Fruit fly (Drosophila melanogaster) whole organism, embryonic: ENCODE data around the gene Dlip1.

Experiments
- Ada2b ChIP-seq: fragments of 200-800 bp; sonication (Bioruptor generic); IDR thresholded peaks from 2 replicates; pipeline ENCODE4 v1.3.6; 2022; ENCODE audit warnings: missing biosample characterization, missing genetic modification characterization
- Atf3 ChIP-seq: fragments of 200-800 bp; sonication (Bioruptor generic); optimal IDR thresholded peaks from 3 replicates; lab custom pipeline; 2016; ENCODE audit warnings: missing biosample characterization, missing genetic modification characterization
- B-H1 ChIP-seq: fragments of 200-800 bp; sonication (Bioruptor generic); IDR thresholded peaks from 3 replicates; pipeline ENCODE4 v1.3.6; 2022; ENCODE audit warnings: missing biosample characterization, missing genetic modification characterization
- CG1024 ChIP-seq: fragments of 200-800 bp; sonication (Bioruptor generic); IDR thresholded peaks from 2 replicates; pipeline ENCODE4 v1.3.6; 2022; ENCODE audit warnings: missing biosample characterization, missing genetic modification characterization
- CG10543 ChIP-seq: fragments of 200-800 bp; sonication (Bioruptor generic); optimal IDR thresholded peaks from 3 replicates; lab custom pipeline; 2017; ENCODE audit warnings: missing biosample characterization, mild to moderate bottlenecking, missing genetic modification characterization, moderate library complexity
- CG10959 ChIP-seq: fragments of 200-800 bp; sonication (Bioruptor generic); IDR thresholded peaks from 2 replicates; pipeline ENCODE4 v1.3.6; 2022; ENCODE audit warnings: missing biosample characterization, missing genetic modification characterization
- CG12769 ChIP-seq: fragments of 200-800 bp; sonication (Bioruptor generic); optimal IDR thresholded peaks from 2 replicates; lab custom pipeline; 2019; ENCODE audit warnings: missing biosample characterization, mild to moderate bottlenecking, missing genetic modification characterization, moderate library complexity
- CG1647 ChIP-seq: fragments of 200-800 bp; sonication (Bioruptor generic); optimal IDR thresholded peaks from 3 replicates; lab custom pipeline; 2016; ENCODE audit warnings: missing biosample characterization, missing genetic modification characterization
- CG16815 ChIP-seq: fragments of 200-800 bp; sonication (Bioruptor generic); optimal IDR thresholded peaks from 3 replicates; lab custom pipeline; 2017; ENCODE audit warnings: missing biosample characterization, mild to moderate bottlenecking, missing genetic modification characterization
- CG3065 ChIP-seq: fragments of 200-800 bp; sonication (Bioruptor generic); optimal IDR thresholded peaks from 2 replicates; lab custom pipeline; 2016; ENCODE audit warnings: missing biosample characterization, missing genetic modification characterization
- CG31365 ChIP-seq: fragments of 200-800 bp; sonication (Bioruptor generic); optimal IDR thresholded peaks from 2 replicates; lab custom pipeline; 2018; ENCODE audit warnings: missing biosample characterization, mild to moderate bottlenecking, missing genetic modification characterization
- CG31441 ChIP-seq: fragments of 200-800 bp; sonication (Bioruptor generic); IDR thresholded peaks from 2 replicates; pipeline ENCODE4 v1.3.6; 2022; ENCODE audit warnings: missing biosample characterization, missing genetic modification characterization
- CG33213 ChIP-seq: fragments of 200-800 bp; sonication (Bioruptor generic); optimal IDR thresholded peaks from 3 replicates; lab custom pipeline; 2016; ENCODE audit warnings: missing biosample characterization, missing genetic modification characterization
- CG4820 ChIP-seq: fragments of 200-800 bp; sonication (Bioruptor generic); optimal IDR thresholded peaks from 3 replicates; lab custom pipeline; 2016; ENCODE audit warnings: missing biosample characterization, missing genetic modification characterization
- CG5180 ChIP-seq: fragments of 200-800 bp; sonication (Bioruptor generic); optimal IDR thresholded peaks from 3 replicates; lab custom pipeline; 2017; ENCODE audit warnings: missing biosample characterization, missing genetic modification characterization, mild to moderate bottlenecking, moderate library complexity, missing genetic modification reagents
- CG6683 ChIP-seq: fragments of 200-800 bp; sonication (Bioruptor generic); optimal IDR thresholded peaks from 2 replicates; lab custom pipeline; 2017; ENCODE audit warnings: missing biosample characterization, mild to moderate bottlenecking, missing genetic modification characterization, missing genetic modification reagents
- CG6791 ChIP-seq: fragments of 200-800 bp; sonication (Bioruptor generic); IDR thresholded peaks from 3 replicates; pipeline ENCODE4 v1.3.6; 2022; ENCODE audit warnings: missing biosample characterization, missing genetic modification characterization; ENCODE audit not compliant: partially characterized antibody
- CG6813 ChIP-seq: fragments of 200-800 bp; sonication (Bioruptor generic); optimal IDR thresholded peaks from 2 replicates; lab custom pipeline; 2017; ENCODE audit warnings: missing biosample characterization, missing genetic modification characterization, mild to moderate bottlenecking, moderate library complexity, missing genetic modification reagents
- CG6854 ChIP-seq: fragments of 200-800 bp; sonication (Bioruptor generic); optimal IDR thresholded peaks from 3 replicates; lab custom pipeline; 2017; ENCODE audit warnings: missing biosample characterization, mild to moderate bottlenecking, missing genetic modification characterization
- CG9727 ChIP-seq: fragments of 200-800 bp; sonication (Bioruptor generic); optimal IDR thresholded peaks from 3 replicates; lab custom pipeline; 2017; ENCODE audit warnings: missing biosample characterization, mild to moderate bottlenecking, missing genetic modification characterization
- Dad ChIP-seq: fragments of 200-800 bp; sonication (Bioruptor generic); optimal IDR thresholded peaks from 3 replicates; lab custom pipeline; 2016; ENCODE audit warnings: missing biosample characterization, missing genetic modification characterization
- Dip2 ChIP-seq: fragments of 200-800 bp; sonication (Bioruptor generic); IDR thresholded peaks from 2 replicates; pipeline ENCODE4 v1.3.6; 2022; ENCODE audit warnings: missing biosample characterization, missing genetic modification characterization
- Ets65A ChIP-seq: fragments of 200-800 bp; sonication (Bioruptor generic); peaks from one replicate; lab custom pipeline; 2016; ENCODE audit warnings: missing biosample characterization, missing genetic modification characterization
- H15 ChIP-seq: fragments of 200-800 bp; sonication (Bioruptor generic); IDR thresholded peaks from 3 replicates; pipeline ENCODE4 v1.3.6; 2022; ENCODE audit warnings: missing biosample characterization, missing genetic modification characterization
- Hmx ChIP-seq: fragments of 200-800 bp; sonication (Bioruptor generic); optimal IDR thresholded peaks from 2 replicates; lab custom pipeline; 2016; ENCODE audit warnings: missing biosample characterization, missing genetic modification characterization
- Hr51 ChIP-seq, 2 experiments: fragments of 200-800 bp; sonication (Bioruptor generic); optimal IDR thresholded peaks; 2 replicates in 1 of 2; 3 replicates in 1 of 2; lab custom pipeline; 2016 to 2018; ENCODE audit warnings: missing biosample characterization in 2 of 2, missing genetic modification characterization in 2 of 2, mild to moderate bottlenecking in 1 of 2, moderate library complexity in 1 of 2
- Kr ChIP-seq: fragments of 200-800 bp; sonication (Bioruptor generic); optimal IDR thresholded peaks from 2 replicates; lab custom pipeline; 2017; ENCODE audit warnings: missing biosample characterization, mild to moderate bottlenecking, missing genetic modification characterization
- NK7.1 ChIP-seq: fragments of 200-800 bp; sonication (Bioruptor generic); optimal IDR thresholded peaks from 3 replicates; lab custom pipeline; 2016; ENCODE audit warnings: missing biosample characterization, missing genetic modification characterization
- NfI ChIP-seq: fragments of 200-800 bp; sonication (Bioruptor generic); optimal IDR thresholded peaks from 3 replicates; lab custom pipeline; 2018; ENCODE audit warnings: missing biosample characterization, mild to moderate bottlenecking, missing genetic modification characterization, moderate library complexity
- Opbp ChIP-seq: fragments of 200-800 bp; sonication (Bioruptor generic); IDR thresholded peaks from 3 replicates; pipeline ENCODE4 v1.3.6; 2022; ENCODE audit warnings: missing biosample characterization, missing genetic modification characterization; ENCODE audit not compliant: partially characterized antibody
- Stat92E ChIP-seq, 3 experiments: fragments of >200 bp in 2 of 3; fragments of 200-800 bp in 1 of 3; sonication (Bioruptor generic) in 1 of 3; optimal IDR thresholded peaks; 2 replicates each; lab custom pipeline; 2017 to 2019; ENCODE audit warnings: missing biosample characterization in 3 of 3, missing genetic modification characterization in 3 of 3, mild to moderate bottlenecking in 1 of 3, moderate library complexity in 1 of 3
- Usf ChIP-seq: fragments of 200-800 bp; sonication (Bioruptor generic); optimal IDR thresholded peaks from 2 replicates; lab custom pipeline; 2017; ENCODE audit warnings: missing genotype, missing biosample characterization, missing genetic modification characterization
- Xrp1 ChIP-seq: fragments of 200-800 bp; sonication (Bioruptor generic); IDR thresholded peaks from 2 replicates; pipeline ENCODE4 v1.3.6; 2022; ENCODE audit warnings: missing biosample characterization, missing genetic modification characterization
- YL-1 ChIP-seq: fragments of 200-800 bp; sonication (Bioruptor generic); optimal IDR thresholded peaks from 3 replicates; lab custom pipeline; 2017; ENCODE audit warnings: missing biosample characterization, mild to moderate bottlenecking, missing genetic modification characterization
- amos ChIP-seq: fragments of 200-800 bp; sonication (Bioruptor generic); IDR thresholded peaks from 2 replicates; pipeline ENCODE4 v1.3.6; 2022; ENCODE audit warnings: missing biosample characterization, missing genetic modification characterization; ENCODE audit not compliant: partially characterized antibody
- chif ChIP-seq, 2 experiments: fragments of 200-800 bp; sonication (Bioruptor generic); optimal IDR thresholded peaks; 3 replicates each; lab custom pipeline; 2016; ENCODE audit warnings: missing biosample characterization in 2 of 2, missing genetic modification characterization in 2 of 2
- fru ChIP-seq: fragments of >200 bp; optimal IDR thresholded peaks from 2 replicates; lab custom pipeline; 2017
- grau ChIP-seq: fragments of 200-800 bp; optimal IDR thresholded peaks from 3 replicates; lab custom pipeline; 2019; ENCODE audit warnings: missing biosample characterization, mild to moderate bottlenecking, missing genetic modification characterization, moderate library complexity
- jing ChIP-seq: fragments of 200-800 bp; sonication (Bioruptor generic); optimal IDR thresholded peaks from 2 replicates; lab custom pipeline; 2018; ENCODE audit warnings: missing biosample characterization, mild to moderate bottlenecking, missing genetic modification characterization
- kay ChIP-seq: fragments of 200-800 bp; sonication (Bioruptor generic); optimal IDR thresholded peaks from 2 replicates; lab custom pipeline; 2016; ENCODE audit warnings: missing biosample characterization, missing genetic modification characterization
- phol ChIP-seq: fragments of 200-800 bp; sonication (Bioruptor generic); optimal IDR thresholded peaks from 3 replicates; lab custom pipeline; 2018; ENCODE audit warnings: missing biosample characterization, mild to moderate bottlenecking, missing genetic modification characterization, moderate library complexity
- pros ChIP-seq: fragments of 200-800 bp; sonication (Bioruptor generic); optimal IDR thresholded peaks from 3 replicates; lab custom pipeline; 2019; ENCODE audit warnings: missing biosample characterization, mild to moderate bottlenecking, missing genetic modification characterization, moderate library complexity
- sc ChIP-seq, 3 experiments: fragments of >200 bp in 2 of 3; fragments of 200-800 bp in 1 of 3; sonication (Bioruptor generic) in 1 of 3; optimal IDR thresholded peaks; 2 replicates in 2 of 3; 3 replicates in 1 of 3; lab custom pipeline; 2017; ENCODE audit warnings: mild to moderate bottlenecking in 1 of 3, missing biosample characterization in 1 of 3, missing genetic modification characterization in 1 of 3, missing genetic modification reagents in 1 of 3
- seq ChIP-seq: fragments of 200-800 bp; sonication (Bioruptor generic); IDR thresholded peaks from 2 replicates; pipeline ENCODE4 v1.3.6; 2022; ENCODE audit warnings: missing biosample characterization, missing genetic modification characterization
- slp2 ChIP-seq: fragments of 200-800 bp; sonication (Bioruptor generic); optimal IDR thresholded peaks from 2 replicates; lab custom pipeline; 2016; ENCODE audit warnings: missing biosample characterization, missing genetic modification characterization
- sug ChIP-seq: fragments of 200-800 bp; optimal IDR thresholded peaks from 2 replicates; lab custom pipeline; 2019; ENCODE audit warnings: missing biosample characterization, mild to moderate bottlenecking, missing genetic modification characterization, moderate library complexity
- tgo ChIP-seq: fragments of 200-800 bp; sonication (Bioruptor generic); IDR thresholded peaks from 3 replicates; pipeline ENCODE4 v1.3.6; 2022; ENCODE audit warnings: missing biosample characterization, missing genetic modification characterization

The Dlip1 gene

DNA sequence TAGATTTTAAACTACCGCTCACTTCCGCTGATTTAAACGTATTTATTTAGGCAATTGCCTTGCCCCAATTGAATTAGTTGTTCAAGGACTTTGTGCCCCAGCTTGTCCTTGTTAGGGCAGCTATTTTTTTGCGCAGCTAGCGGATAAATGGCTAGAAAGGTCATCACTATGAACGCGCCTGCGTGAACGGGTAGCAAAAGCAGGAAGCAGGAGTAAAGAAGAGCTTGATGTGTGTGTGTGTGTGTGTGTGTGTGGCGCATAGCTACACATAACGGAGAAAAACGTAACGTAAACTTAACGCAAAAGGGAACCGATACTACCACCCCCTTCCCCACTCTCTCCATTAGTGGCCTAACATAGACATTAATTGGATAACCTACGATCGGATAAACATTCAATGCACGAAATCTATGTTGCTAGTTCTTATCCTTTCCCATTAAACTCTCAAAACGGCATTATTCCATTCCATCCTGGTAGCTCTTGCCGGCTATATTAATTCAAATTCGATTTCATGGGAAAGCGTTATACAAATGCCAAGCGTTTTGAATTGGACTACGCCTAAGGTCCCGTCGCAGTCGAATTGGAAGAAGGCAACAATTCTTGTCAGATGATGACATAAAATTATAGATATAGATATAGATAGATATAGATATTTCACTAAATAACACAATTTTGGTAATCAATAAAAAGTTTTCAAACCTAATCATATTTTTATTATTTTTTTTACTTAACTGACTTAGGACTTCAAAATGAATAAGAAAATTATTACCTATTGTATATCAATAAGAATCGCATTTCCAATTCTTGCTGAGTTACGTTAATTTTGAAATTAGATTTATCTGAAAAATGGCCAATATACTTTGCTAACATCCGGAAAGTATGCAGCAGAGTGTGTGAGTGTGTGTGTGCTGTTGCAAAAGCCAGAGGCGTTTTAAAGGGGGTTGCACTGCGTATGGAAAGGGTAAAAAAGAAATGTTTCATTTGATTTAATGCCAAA lies 6.4 kb downstream of the Dlip1 start (continued):
- no peak for TF ChIP-seq Dip2 (GFP tag; lab: Robert Waterston, UW)
- TF ChIP-seq CG31441 (GFP tag; lab: Robert Waterston, UW): no peak
- no peak for TF ChIP-seq CG33213 (GFP tag; lab: Kevin White, UChicago)
- TF ChIP-seq amos (GFP tag; lab: Robert Waterston, UW): no peak
- TF ChIP-seq Dad (GFP tag; lab: Kevin White, UChicago): no peak
- no peak for TF ChIP-seq pros (GFP tag; lab: Kevin White, UChicago)
- TF ChIP-seq seq: no peak
- TF ChIP-seq CG9727 (GFP tag; lab: Kevin White, UChicago): peak; percentile 6
- TF ChIP-seq Atf3: no peak
- no peak for TF ChIP-seq NfI (GFP tag; lab: Kevin White, UChicago)
- TF ChIP-seq sug (tag; lab: Kevin White, UChicago): no peak
- no peak for TF ChIP-seq slp2 (GFP tag; lab: Kevin White, UChicago)
- no peak for TF ChIP-seq Ada2b (GFP tag; lab: Robert Waterston, UW)
- TF ChIP-seq Stat92E (GFP tag; optimal IDR thresholded peaks at IDR 0.05; lab: Kevin White, UChicago): no peak

DNA sequence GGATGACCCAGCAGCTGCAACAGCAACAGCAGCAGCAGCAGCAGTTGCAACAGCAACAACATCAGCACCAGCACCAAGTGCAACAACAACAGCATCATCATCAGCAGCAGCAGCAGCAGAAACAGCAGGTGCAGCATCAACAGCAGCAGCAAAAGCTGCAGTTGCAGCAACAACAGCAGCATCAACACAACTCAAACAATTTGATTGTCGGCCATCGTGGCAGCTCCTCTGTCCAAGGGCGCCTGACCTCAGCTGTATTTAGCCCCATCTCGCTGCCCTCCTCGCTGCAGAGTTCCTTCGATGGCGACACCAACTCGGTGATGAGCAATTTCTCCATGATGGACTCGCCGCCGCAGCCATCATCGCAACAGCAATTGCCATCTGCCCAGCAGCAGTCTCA lies 9.9 kb downstream of the Dlip1 start:
- TF ChIP-seq CG1647 (GFP tag; lab: Kevin White, UChicago): no peak
- no peak for TF ChIP-seq H15 (GFP tag; lab: Robert Waterston, UW)
- TF ChIP-seq CG10543 (GFP tag; lab: Kevin White, UChicago): no peak
- TF ChIP-seq NK7.1 (GFP tag; lab: Kevin White, UChicago): no peak
- no peak for TF ChIP-seq CG4820
- no peak for TF ChIP-seq Hmx
- TF ChIP-seq CG31365: no peak
- TF ChIP-seq fru (lab: Kevin White, UChicago): no peak

DNA sequence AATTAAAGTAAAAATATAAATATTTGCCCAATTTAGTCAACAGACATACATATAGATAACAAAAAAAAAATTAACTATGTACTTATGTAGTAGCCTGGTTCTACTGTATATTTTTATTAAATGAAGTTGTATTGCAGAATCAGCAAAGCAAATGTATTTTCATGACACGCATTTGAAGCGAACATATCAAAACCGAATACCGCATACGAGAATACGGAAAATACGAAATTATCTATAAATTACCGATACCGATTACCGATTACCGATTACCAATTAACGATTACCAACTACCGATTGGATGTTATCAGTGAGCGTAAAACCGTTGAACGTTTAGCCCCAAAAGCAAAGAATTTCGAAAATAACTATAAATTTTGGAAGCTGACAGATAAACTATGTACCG lies 29.0 kb downstream of the Dlip1 start:
- TF ChIP-seq CG16815 (no peak), tgo (GFP tag; lab: Robert Waterston, UW) (no peak), CG1024 (no peak), CG10959 (GFP tag; lab: Robert Waterston, UW) (no peak), Hr51 (GFP tag; optimal IDR thresholded peaks at IDR 0.05; lab: Kevin White, UChicago) (no peak), kay (no peak), sc (optimal IDR thresholded peaks at IDR 0.05; lab: Kevin White, UChicago) (no peak), sc (GFP tag; optimal IDR thresholded peaks at IDR 0.05; lab: Kevin White, UChicago) (no peak), jing (no peak), grau (no peak), B-H1 (GFP tag; lab: Robert Waterston, UW) (no peak), Kr (GFP tag; lab: Kevin White, UChicago) (no peak), Ets65A (GFP tag; lab: Kevin White, UChicago) (no peak), CG6813 (GFP tag; lab: Kevin White, UChicago) (no peak), CG6791 (GFP tag; lab: Robert Waterston, UW) (peak; percentile 75), CG6683 (no peak), Xrp1 (GFP tag; lab: Robert Waterston, UW) (no peak), phol (tag; lab: Kevin White, UChicago) (peak; percentile 15), CG5180 (GFP tag; lab: Kevin White, UChicago) (no peak), YL-1 (GFP tag; lab: Kevin White, UChicago) (no peak), Opbp (GFP tag; lab: Robert Waterston, UW) (no peak), CG3065 (no peak), chif (GFP tag; optimal IDR thresholded peaks at IDR 0.05; lab: Kevin White, UChicago) (no peak), Usf (GFP tag; lab: Kevin White, UChicago) (no peak), CG6854 (GFP tag; lab: Kevin White, UChicago) (no peak), CG12769 (tag; lab: Kevin White, UChicago) (no peak)
